Worm (Caenorhabditis elegans): ENCODE measurements around the gene lido-10.

Gene lido-10

ce11 chrII:3014196-3014849, 12.0 kb downstream of the lido-10 start, which contains the start of gene C41H7.2:
Gene C41H7.2, plus strand, starts transcription at chrII:3014817.
- TF ChIP-seq ceh-43 (GFP tag; optimal IDR thresholded peaks at IDR 0.05) (no peak), drap-1 (GFP tag; optimal IDR thresholded peaks at IDR 0.05) (no peak), lin-32 (GFP tag; optimal IDR thresholded peaks at IDR 0.05) (no peak), elt-3 (tag; optimal IDR thresholded peaks at IDR 0.05) (no peak), zip-8 (tag; optimal IDR thresholded peaks at IDR 0.05) (no peak), ceh-83 (GFP tag; optimal IDR thresholded peaks at IDR 0.05) (no peak), unc-62 (GFP tag; optimal IDR thresholded peaks at IDR 0.05) (no peak), ztf-11 (tag; optimal IDR thresholded peaks at IDR 0.05) (no peak)

- no peak for TF ChIP-seq nhr-28 (tag; optimal IDR thresholded peaks at IDR 0.05)
- no peak for TF ChIP-seq ztf-11 (tag; optimal IDR thresholded peaks at IDR 0.05)
- TF ChIP-seq ces-1 (GFP tag; optimal IDR thresholded peaks at IDR 0.05) = no peak
- TF ChIP-seq sem-2 (GFP tag; optimal IDR thresholded peaks at IDR 0.05) = no peak
- TF ChIP-seq elt-3 (tag; optimal IDR thresholded peaks at IDR 0.05) = no peak
- TF ChIP-seq lin-32 (GFP tag; optimal IDR thresholded peaks at IDR 0.05) = no peak
Observed at ce11 chrII:3019807-3020206, 17.5 kb downstream of the lido-10 start, which contains the start of gene clec-3. Gene clec-3, minus strand, starts transcription at chrII:3019907.

ce11 chrII:3020899-3021298, 18.6 kb downstream of the lido-10 start:
- TF ChIP-seq zip-8 (tag; optimal IDR thresholded peaks at IDR 0.05) = no peak

- no peak for TF ChIP-seq nhr-2 (tag; optimal IDR thresholded peaks at IDR 0.05)
- no peak for TF ChIP-seq elt-3 (tag; optimal IDR thresholded peaks at IDR 0.05)
- no peak for TF ChIP-seq pha-4 (tag; optimal IDR thresholded peaks at IDR 0.05)
- no peak for TF ChIP-seq lin-32 (GFP tag; optimal IDR thresholded peaks at IDR 0.05)
- TF ChIP-seq nhr-76 (tag; optimal IDR thresholded peaks at IDR 0.05) = no peak
- TF ChIP-seq unc-39 (tag; optimal IDR thresholded peaks at IDR 0.05) = no peak
- no peak for TF ChIP-seq M03D4.4 (tag; optimal IDR thresholded peaks at IDR 0.05)
- TF ChIP-seq lin-13 (tag; optimal IDR thresholded peaks at IDR 0.05) = no peak
- no peak for TF ChIP-seq blmp-1 (tag; optimal IDR thresholded peaks at IDR 0.05)
- no peak for TF ChIP-seq ces-1 (GFP tag; optimal IDR thresholded peaks at IDR 0.05)
- no peak for TF ChIP-seq bed-3 (GFP tag; optimal IDR thresholded peaks at IDR 0.05)
- TF ChIP-seq snpc-4 (tag; optimal IDR thresholded peaks at IDR 0.05) = no peak
- TF ChIP-seq lsy-2 (tag; optimal IDR thresholded peaks at IDR 0.05) = no peak
Observed at ce11 chrII:3023381-3023935, 21.1 kb downstream of the lido-10 start, which contains the start of gene clec-2. Gene clec-2, minus strand, starts transcription at chrII:3023431.

- TF ChIP-seq zip-8 (tag; optimal IDR thresholded peaks at IDR 0.05) (no peak), nhr-28 (tag; optimal IDR thresholded peaks at IDR 0.05) (no peak), snpc-4 (tag; optimal IDR thresholded peaks at IDR 0.05) (no peak), drap-1 (GFP tag; optimal IDR thresholded peaks at IDR 0.05) (no peak), flh-1 (GFP tag; optimal IDR thresholded peaks at IDR 0.05) (no peak), unc-39 (tag; optimal IDR thresholded peaks at IDR 0.05) (no peak), tbx-8 (GFP tag; optimal IDR thresholded peaks at IDR 0.05) (no peak), hlh-1 (tag; optimal IDR thresholded peaks at IDR 0.05) (no peak), ztf-11 (tag; optimal IDR thresholded peaks at IDR 0.05) (no peak), elt-3 (tag; optimal IDR thresholded peaks at IDR 0.05) (no peak), ceh-39 (tag; optimal IDR thresholded peaks at IDR 0.05) (no peak)
Observed at ce11 chrII:3024655-3025054, 22.3 kb downstream of the lido-10 start.

- TF ChIP-seq blmp-1 (tag; optimal IDR thresholded peaks at IDR 0.05) = peak; percentile 23
- no peak for TF ChIP-seq lsy-2 (tag; optimal IDR thresholded peaks at IDR 0.05)
- peak; percentile 43 for TF ChIP-seq ham-2 (GFP tag; optimal IDR thresholded peaks at IDR 0.05)
- no peak for TF ChIP-seq hlh-1 (tag; optimal IDR thresholded peaks at IDR 0.05)
Observed at ce11 chrII:3028264-3028663, 26.0 kb downstream of the lido-10 start.

- TF ChIP-seq drap-1 (GFP tag; optimal IDR thresholded peaks at IDR 0.05) (no peak), blmp-1 (tag; optimal IDR thresholded peaks at IDR 0.05) (peak; percentile 31), M03D4.4 (tag; optimal IDR thresholded peaks at IDR 0.05) (no peak), ham-2 (GFP tag; optimal IDR thresholded peaks at IDR 0.05) (no peak), elt-3 (tag; optimal IDR thresholded peaks at IDR 0.05) (no peak), lin-13 (tag; optimal IDR thresholded peaks at IDR 0.05) (no peak), bed-3 (GFP tag; optimal IDR thresholded peaks at IDR 0.05) (no peak), nhr-12 (tag; optimal IDR thresholded peaks at IDR 0.05) (no peak)
Observed at ce11 chrII:3030416-3030815, 28.1 kb downstream of the lido-10 start.

Data from whole organism, mixed stage, embryonic.